Worm (Caenorhabditis elegans) whole organism, early embryonic: ENCODE measurements around the gene mam-7.

ENCODE experiments used
- B0310.2 ChIP-seq: sonication (generic microtip); optimal IDR thresholded peaks from 2 replicates; lab custom pipeline; 2016; ENCODE audit warnings: mild to moderate bottlenecking, missing genetic modification characterization, missing compliant biosample characterization
- ama-1 ChIP-seq: fragments of 150-350 bp; optimal IDR thresholded peaks from 2 replicates; lab custom pipeline; 2014
- ceh-13 ChIP-seq: fragments of 200-800 bp; sonication (Bioruptor generic); optimal IDR thresholded peaks from 2 replicates; lab custom pipeline; 2018; ENCODE audit warnings: mild to moderate bottlenecking, missing genetic modification characterization, missing compliant biosample characterization
- hmg-4 ChIP-seq: fragments of 200-800 bp; sonication (Bioruptor generic); optimal IDR thresholded peaks from 2 replicates; lab custom pipeline; 2018; ENCODE audit warnings: mild to moderate bottlenecking, missing genetic modification characterization, missing compliant biosample characterization
- hnd-1 ChIP-seq: sonication (generic microtip); optimal IDR thresholded peaks from 2 replicates; lab custom pipeline; 2016; ENCODE audit warnings: missing genetic modification characterization, missing compliant biosample characterization
- scrt-1 ChIP-seq: fragments of 200-800 bp; sonication (Bioruptor generic); IDR thresholded peaks from 2 replicates; pipeline ENCODE4 v1.3.6; 2022; ENCODE audit warnings: missing genetic modification characterization, missing compliant biosample characterization
- sea-1 ChIP-seq: fragments of 200-800 bp; sonication (Bioruptor generic); conservative IDR thresholded peaks from 2 replicates; pipeline ENCODE4 v1.3.6; 2022; ENCODE audit warnings: missing genetic modification characterization, missing compliant biosample characterization
- tbx-37 ChIP-seq: fragments of 200-800 bp; sonication (Bioruptor generic); conservative IDR thresholded peaks from 2 replicates; pipeline ENCODE4 v1.3.6; 2022; ENCODE audit warnings: missing genetic modification reagents, missing genetic modification characterization, missing compliant biosample characterization

- TF ChIP-seq hmg-4 (GFP tag; lab: Kevin White, UChicago) (no peak), sea-1 (GFP tag; lab: Robert Waterston, UW) (no peak), ama-1 (lab: Kevin White, UChicago) (no peak), tbx-37 (GFP tag; lab: Robert Waterston, UW) (no peak), hnd-1 (no peak), ceh-13 (GFP tag; lab: Kevin White, UChicago) (no peak), scrt-1 (GFP tag; lab: Robert Waterston, UW) (no peak), B0310.2 (tag; lab: Kevin White, UChicago) (no peak)
Observed at ce11 chrIII:9922874-9923273, 29.9 kb downstream of the mam-7 start, which contains the start of gene cbp-2.
